Worm (Caenorhabditis elegans) whole organism, L4 larva: ENCODE data around the gene gcy-11.

Source experiments
- F10B5.3 ChIP-seq: sonication (generic microtip); optimal IDR thresholded peaks from 2 replicates; lab custom pipeline; 2016; ENCODE audit warnings: mild to moderate bottlenecking, missing genetic modification characterization, missing compliant biosample characterization
- mep-1 ChIP-seq: fragments of 150-350 bp; sonication (generic microtip); optimal IDR thresholded peaks from 3 replicates; lab custom pipeline; 2014; ENCODE audit warnings: missing biosample characterization, missing genetic modification characterization
- unc-39 ChIP-seq: sonication (generic microtip); optimal IDR thresholded peaks from 2 replicates; lab custom pipeline; 2017; ENCODE audit warnings: missing biosample characterization, missing genetic modification characterization

- TF ChIP-seq F10B5.3 = no peak
- TF ChIP-seq unc-39 (tag; lab: Kevin White, UChicago) = no peak
- no peak for TF ChIP-seq mep-1 (tag; lab: Kevin White, UChicago)
These were observed 48.5 kb downstream of the gcy-11 start for ce11 chrX:17006843-17007242.
